Worm (Caenorhabditis elegans): Measurements from ENCODE around the gene col-180.

ce11 chrX:11690014-11690591 is 22.0 kb downstream of the col-180 start, which contains the start of the genes C44C10.10 and C44C10.5:
- TF ChIP-seq aly-2 (tag; optimal IDR thresholded peaks at IDR 0.05) (no peak), mdl-1 (tag; optimal IDR thresholded peaks at IDR 0.05) (no peak), unc-39 (tag; optimal IDR thresholded peaks at IDR 0.05) (no peak), nhr-76 (tag; optimal IDR thresholded peaks at IDR 0.05) (no peak), fos-1 (tag; optimal IDR thresholded peaks at IDR 0.05) (no peak), ceh-16 (tag; optimal IDR thresholded peaks at IDR 0.05) (no peak), nhr-28 (tag; optimal IDR thresholded peaks at IDR 0.05) (no peak), nhr-12 (tag; optimal IDR thresholded peaks at IDR 0.05) (no peak), snpc-4 (tag; optimal IDR thresholded peaks at IDR 0.05) (no peak), tbx-2 (tag; optimal IDR thresholded peaks at IDR 0.05) (no peak), elt-3 (tag; optimal IDR thresholded peaks at IDR 0.05) (no peak)
